Worm (Caenorhabditis elegans) whole organism, L3 larva: ENCODE data around the gene arle-14.

Experiments used
- R02D3.7 ChIP-seq: fragments of 150-350 bp; optimal IDR thresholded peaks from 2 replicates; lab custom pipeline; 2014; ENCODE audit warnings: missing biosample characterization, missing genetic modification characterization
- aly-2 ChIP-seq: fragments of 150-350 bp; optimal IDR thresholded peaks from 2 replicates; lab custom pipeline; 2014; ENCODE audit warnings: missing biosample characterization, missing genetic modification characterization
- ceh-16 ChIP-seq: sonication (generic microtip); optimal IDR thresholded peaks from 2 replicates; lab custom pipeline; 2017; ENCODE audit warnings: missing biosample characterization, missing genetic modification characterization
- ceh-28 ChIP-seq: fragments of 150-350 bp; optimal IDR thresholded peaks from 2 replicates; lab custom pipeline; 2014; ENCODE audit warnings: missing biosample characterization, missing genetic modification reagents, missing genetic modification characterization
- ceh-82 ChIP-seq: fragments of 150-350 bp; optimal IDR thresholded peaks from 2 replicates; lab custom pipeline; 2014; ENCODE audit warnings: missing biosample characterization, missing genetic modification characterization
- egl-5 ChIP-seq: fragments of 150-350 bp; optimal IDR thresholded peaks from 2 replicates; lab custom pipeline; 2017; ENCODE audit warnings: missing biosample characterization, missing genetic modification reagents, missing genetic modification characterization, inconsistent platforms
- elt-1 ChIP-seq: fragments of 150-350 bp; optimal IDR thresholded peaks from 2 replicates; lab custom pipeline; 2014; ENCODE audit warnings: missing biosample characterization, missing genetic modification characterization
- elt-2 ChIP-seq: sonication (generic microtip); optimal IDR thresholded peaks from 2 replicates; lab custom pipeline; 2016; ENCODE audit warnings: missing genetic modification reagents, mild to moderate bottlenecking, missing genetic modification characterization, missing compliant biosample characterization
- eor-1 ChIP-seq, 2 experiments: fragments of 150-350 bp; optimal IDR thresholded peaks; 2 replicates each; lab custom pipeline; 2014 to 2018; ENCODE audit warnings: missing biosample characterization in 2 of 2, missing genetic modification characterization in 2 of 2
- fkh-10 ChIP-seq: sonication (generic microtip); optimal IDR thresholded peaks from 2 replicates; lab custom pipeline; 2017; ENCODE audit warnings: missing biosample characterization, missing genetic modification reagents, missing genetic modification characterization
- fkh-2 ChIP-seq: fragments of 150-350 bp; optimal IDR thresholded peaks from 2 replicates; lab custom pipeline; 2014; ENCODE audit warnings: missing biosample characterization, missing genetic modification reagents, missing genetic modification characterization
- hmg-11 ChIP-seq: sonication (generic microtip); optimal IDR thresholded peaks from 2 replicates; lab custom pipeline; 2016; ENCODE audit warnings: missing genetic modification characterization, missing compliant biosample characterization
- jun-1 ChIP-seq: fragments of 150-350 bp; optimal IDR thresholded peaks from 2 replicates; lab custom pipeline; 2014; ENCODE audit warnings: missing biosample characterization, missing genetic modification reagents, missing genetic modification characterization
- lin-15B ChIP-seq: fragments of 150-350 bp; optimal IDR thresholded peaks from 2 replicates; lab custom pipeline; 2014; ENCODE audit warnings: missing biosample characterization, missing genetic modification characterization
- lsy-12 ChIP-seq: sonication (generic microtip); optimal IDR thresholded peaks from 2 replicates; lab custom pipeline; 2016; ENCODE audit warnings: mild to moderate bottlenecking, missing genetic modification characterization, missing compliant biosample characterization
- mml-1 ChIP-seq: fragments of 150-350 bp; sonication (generic microtip); optimal IDR thresholded peaks from 3 replicates; lab custom pipeline; 2014; ENCODE audit warnings: missing biosample characterization, missing genetic modification characterization
- nhr-11 ChIP-seq: fragments of 150-350 bp; optimal IDR thresholded peaks from 2 replicates; lab custom pipeline; 2014; ENCODE audit warnings: missing biosample characterization, missing genetic modification characterization
- nhr-12 ChIP-seq: fragments of 150-350 bp; optimal IDR thresholded peaks from 2 replicates; lab custom pipeline; 2014; ENCODE audit warnings: missing biosample characterization, missing genetic modification characterization
- nhr-23 ChIP-seq: fragments of 150-350 bp; optimal IDR thresholded peaks from 2 replicates; lab custom pipeline; 2014; ENCODE audit warnings: missing biosample characterization, missing genetic modification reagents, missing genetic modification characterization
- nhr-237 ChIP-seq: fragments of 150-350 bp; optimal IDR thresholded peaks from 2 replicates; lab custom pipeline; 2014; ENCODE audit warnings: missing biosample characterization, missing genetic modification characterization
- nhr-25 ChIP-seq: sonication (generic microtip); optimal IDR thresholded peaks from 2 replicates; lab custom pipeline; 2017; ENCODE audit warnings: missing biosample characterization, missing genetic modification characterization
- nhr-28 ChIP-seq: fragments of 150-350 bp; optimal IDR thresholded peaks from 2 replicates; lab custom pipeline; 2014; ENCODE audit warnings: missing biosample characterization, missing genetic modification characterization
- nhr-43 ChIP-seq: sonication (generic microtip); optimal IDR thresholded peaks from 2 replicates; lab custom pipeline; 2016; ENCODE audit warnings: mild to moderate bottlenecking, missing genetic modification characterization, missing compliant biosample characterization; ENCODE audit not compliant: poor library complexity, severe bottlenecking
- nhr-67 ChIP-seq: fragments of 150-350 bp; optimal IDR thresholded peaks from 2 replicates; lab custom pipeline; 2014; ENCODE audit warnings: missing biosample characterization, missing genetic modification characterization
- nhr-76 ChIP-seq: fragments of 150-350 bp; sonication (generic microtip); optimal IDR thresholded peaks from 5 replicates; lab custom pipeline; 2014; ENCODE audit warnings: missing biosample characterization, missing genetic modification characterization
- pha-4 ChIP-seq: fragments of 150-350 bp; optimal IDR thresholded peaks from 2 replicates; lab custom pipeline; 2014; ENCODE audit warnings: missing biosample characterization, missing genetic modification reagents, missing genetic modification characterization
- pqm-1 ChIP-seq: fragments of 150-350 bp; optimal IDR thresholded peaks from 2 replicates; lab custom pipeline; 2017; ENCODE audit warnings: missing biosample characterization, missing genetic modification characterization, inconsistent platforms
- sea-2 ChIP-seq: fragments of 150-350 bp; sonication (generic microtip); optimal IDR thresholded peaks from 4 replicates; lab custom pipeline; 2014; ENCODE audit warnings: missing biosample characterization, missing genetic modification reagents, missing genetic modification characterization
- skn-1 ChIP-seq: fragments of 150-350 bp; optimal IDR thresholded peaks from 2 replicates; lab custom pipeline; 2014; ENCODE audit warnings: missing biosample characterization, missing genetic modification characterization
- snpc-4 ChIP-seq: fragments of 150-350 bp; optimal IDR thresholded peaks from 2 replicates; lab custom pipeline; 2014; ENCODE audit warnings: missing biosample characterization, missing genetic modification characterization
- unc-39 ChIP-seq: sonication (generic microtip); optimal IDR thresholded peaks from 4 replicates; lab custom pipeline; 2017; ENCODE audit warnings: missing biosample characterization, missing genetic modification characterization
- unc-62 ChIP-seq: fragments of 150-350 bp; sonication (generic microtip); optimal IDR thresholded peaks from 4 replicates; lab custom pipeline; 2014; ENCODE audit warnings: missing biosample characterization, missing genetic modification reagents, missing genetic modification characterization
- zag-1 ChIP-seq: fragments of 150-350 bp; optimal IDR thresholded peaks from 2 replicates; lab custom pipeline; 2014; ENCODE audit warnings: missing biosample characterization, missing genetic modification characterization
- ztf-11 ChIP-seq: fragments of 150-350 bp; optimal IDR thresholded peaks from 2 replicates; lab custom pipeline; 2014; ENCODE audit warnings: missing biosample characterization, missing genetic modification characterization

Gene arle-14

DNA sequence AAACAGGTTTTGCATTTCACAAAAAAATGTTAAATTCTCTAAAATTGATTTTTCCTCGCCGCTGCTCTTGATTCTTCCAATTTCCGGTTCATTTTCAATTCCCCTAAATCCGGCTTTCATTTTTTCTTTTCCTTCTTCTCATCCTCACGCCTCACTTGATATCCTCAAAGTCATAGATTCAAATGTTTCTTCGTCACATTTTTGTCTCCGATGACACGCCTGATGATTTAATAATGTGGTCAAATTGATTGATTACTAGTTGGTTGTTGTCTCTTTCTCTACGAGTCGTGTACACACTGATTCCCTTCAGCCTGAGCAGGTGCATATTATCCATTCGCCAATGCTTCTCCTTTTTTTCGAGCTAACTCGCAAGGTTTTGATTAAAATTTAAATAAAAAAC, 28.8 kb downstream of the arle-14 start:
- TF ChIP-seq eor-1 (tag; optimal IDR thresholded peaks at IDR 0.05; lab: Kevin White, UChicago) (no peak), mml-1 (tag; lab: Kevin White, UChicago) (no peak), nhr-43 (tag; lab: Kevin White, UChicago) (no peak), fkh-10 (GFP tag; lab: Kevin White, UChicago) (no peak), nhr-28 (tag; lab: Kevin White, UChicago) (no peak), ceh-16 (tag; lab: Kevin White, UChicago) (no peak), ztf-11 (tag; lab: Kevin White, UChicago) (no peak), jun-1 (tag; lab: Kevin White, UChicago) (no peak), nhr-12 (tag; lab: Kevin White, UChicago) (no peak), nhr-11 (tag; lab: Kevin White, UChicago) (no peak), lin-15B (no peak), lsy-12 (tag; lab: Kevin White, UChicago) (no peak), elt-1 (no peak), zag-1 (no peak)

- TF ChIP-seq elt-1 = peak; percentile 50
- TF ChIP-seq ceh-28 = peak; percentile 79
- peak; percentile 22 for TF ChIP-seq jun-1 (tag; lab: Kevin White, UChicago)
- peak; percentile 54 for TF ChIP-seq pha-4 (tag; lab: Kevin White, UChicago)
- peak; percentile 74 for TF ChIP-seq nhr-23 (tag; lab: Kevin White, UChicago)
- TF ChIP-seq egl-5 = no peak
- peak; percentile 42 for TF ChIP-seq R02D3.7 (tag; lab: Kevin White, UChicago)
- TF ChIP-seq eor-1 (tag; optimal IDR thresholded peaks at IDR 0.05; lab: Kevin White, UChicago) = no peak
- TF ChIP-seq nhr-76 (tag; lab: Kevin White, UChicago) = no peak
- peak; percentile 41 for TF ChIP-seq hmg-11 (tag; lab: Kevin White, UChicago)
- TF ChIP-seq fkh-2 (tag; lab: Kevin White, UChicago) = no peak
- TF ChIP-seq elt-2 (tag; lab: Kevin White, UChicago) = peak; percentile 91
- TF ChIP-seq snpc-4 (tag; lab: Kevin White, UChicago) = peak; percentile 85
- TF ChIP-seq nhr-43 (tag; lab: Kevin White, UChicago) = peak; percentile 90
- peak; percentile 87 for TF ChIP-seq pqm-1
- peak; percentile 52 for TF ChIP-seq lin-15B
- peak; percentile 83 for TF ChIP-seq lsy-12 (tag; lab: Kevin White, UChicago)
- peak; percentile 24 for TF ChIP-seq nhr-25
- TF ChIP-seq, all 47 proteins: peak for 14
Observed at ce11 chrIII:5721888-5722287, 29.2 kb downstream of the arle-14 start.

DNA sequence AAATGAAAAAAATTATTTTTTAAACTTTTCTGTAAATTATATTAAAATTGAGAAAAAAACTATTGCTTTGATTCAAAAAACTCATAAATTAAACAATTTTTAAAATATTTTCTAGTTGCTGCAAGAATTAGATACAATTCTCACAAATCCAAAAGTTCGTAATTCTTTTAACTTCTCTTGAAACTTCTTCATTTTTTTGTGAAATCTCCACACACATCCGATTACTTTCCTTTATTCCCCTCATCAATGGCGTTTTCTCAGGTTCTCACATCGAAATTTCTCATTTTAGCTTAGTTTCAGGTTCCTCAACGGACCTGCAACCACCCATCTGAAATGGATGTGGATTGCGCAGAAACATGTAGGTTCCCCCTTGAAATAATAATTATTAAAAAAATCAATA, 29.8 kb downstream of the arle-14 start, which contains the start of gene wrm-1:
TSS of gene wrm-1 (plus strand) at position 301 of the 400 bp plus-strand sequence.
- TF ChIP-seq nhr-23 (tag; lab: Kevin White, UChicago) = no peak
- TF ChIP-seq aly-2 (tag; lab: Kevin White, UChicago) = no peak
- no peak for TF ChIP-seq nhr-25
- TF ChIP-seq ceh-82 (tag; lab: Kevin White, UChicago) = no peak
- TF ChIP-seq unc-62 (GFP tag; lab: Kevin White, UChicago) = no peak
- no peak for TF ChIP-seq sea-2

DNA sequence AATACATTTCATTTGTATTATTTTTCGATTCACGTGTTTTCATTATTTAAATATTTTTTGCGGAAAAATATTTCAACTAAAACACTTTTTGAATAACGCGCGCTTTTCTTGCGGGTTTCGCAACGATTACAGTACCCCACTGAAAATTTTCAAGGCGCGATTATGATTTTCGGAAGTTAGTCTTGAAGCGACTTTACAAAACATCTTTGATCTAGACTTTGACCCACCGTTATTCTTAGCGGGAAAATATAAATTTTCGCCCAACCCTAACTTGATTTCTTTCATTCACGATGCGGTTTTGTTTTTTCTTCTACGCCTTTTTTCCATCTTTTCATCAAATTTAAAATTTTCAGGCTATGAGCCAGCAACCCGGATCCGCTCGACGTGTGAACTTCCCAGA, 35.1 kb downstream of the arle-14 start, which contains the start of gene egg-1:
TSS of gene egg-1 (plus strand) at position 354 of the 400 bp plus-strand sequence.
- TF ChIP-seq nhr-12 (tag; lab: Kevin White, UChicago) (no peak), skn-1 (no peak)

DNA sequence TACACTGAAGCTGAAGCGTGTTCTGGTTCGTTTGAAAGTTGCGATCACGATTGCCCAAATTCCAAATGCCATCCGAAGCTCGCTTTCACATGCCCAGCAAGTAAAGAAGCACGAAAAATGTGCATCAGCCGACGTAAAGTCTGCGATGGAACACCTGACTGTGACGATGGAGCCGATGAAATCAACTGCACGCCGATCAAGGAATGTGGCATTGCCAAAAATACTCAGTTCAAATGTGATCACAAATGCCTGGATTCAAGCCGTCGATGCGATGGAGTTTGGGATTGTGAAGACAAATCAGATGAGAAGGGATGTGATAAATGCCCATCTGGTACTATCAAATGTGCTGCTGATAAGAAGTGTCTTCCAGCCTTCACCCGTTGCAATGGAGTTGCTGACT, 36.7 kb downstream of the arle-14 start:
- TF ChIP-seq sea-2 (no peak), unc-39 (tag; lab: Kevin White, UChicago) (no peak), ztf-11 (tag; lab: Kevin White, UChicago) (no peak), nhr-237 (tag; lab: Kevin White, UChicago) (no peak), hmg-11 (tag; lab: Kevin White, UChicago) (no peak), aly-2 (tag; lab: Kevin White, UChicago) (no peak), pqm-1 (no peak), eor-1 (tag; optimal IDR thresholded peaks at IDR 0.05; lab: Kevin White, UChicago) (no peak), lin-15B (no peak), nhr-67 (tag; lab: Kevin White, UChicago) (no peak), nhr-43 (tag; lab: Kevin White, UChicago) (no peak), ceh-82 (tag; lab: Kevin White, UChicago) (no peak), nhr-23 (tag; lab: Kevin White, UChicago) (no peak), nhr-76 (tag; lab: Kevin White, UChicago) (no peak)
